Fruit fly (Drosophila melanogaster) whole organism, embryonic: ENCODE measurements around the gene RapGAP1.

ENCODE experiments used
- ATbp ChIP-seq: fragments of 200-800 bp; sonication (Bioruptor generic); optimal IDR thresholded peaks from 2 replicates; lab custom pipeline; 2017; ENCODE audit warnings: missing biosample characterization, mild to moderate bottlenecking, missing genetic modification characterization, missing genetic modification reagents
- Awh ChIP-seq: fragments of 200-800 bp; sonication (Bioruptor generic); IDR thresholded peaks from 2 replicates; pipeline ENCODE4, ENCODE4 v1.3.6; 2022; ENCODE audit warnings: missing biosample characterization, missing genetic modification characterization
- Blimp-1 ChIP-seq: fragments of 200-800 bp; sonication (Bioruptor generic); optimal IDR thresholded peaks from 3 replicates; lab custom pipeline; 2018; ENCODE audit warnings: missing biosample characterization, missing genetic modification characterization, mild to moderate bottlenecking, moderate library complexity, missing genetic modification reagents
- CG10274 ChIP-seq: fragments of 200-800 bp; sonication (Bioruptor generic); optimal IDR thresholded peaks from 3 replicates; lab custom pipeline; 2017; ENCODE audit warnings: missing biosample characterization, mild to moderate bottlenecking, missing genetic modification characterization
- CG11504 ChIP-seq: fragments of 200-800 bp; sonication (Bioruptor generic); optimal IDR thresholded peaks from 3 replicates; lab custom pipeline; 2019; ENCODE audit warnings: missing biosample characterization, mild to moderate bottlenecking, missing genetic modification characterization, moderate library complexity
- CG12219 ChIP-seq: fragments of 200-800 bp; sonication (Bioruptor generic); optimal IDR thresholded peaks from 3 replicates; lab custom pipeline; 2018; ENCODE audit warnings: missing biosample characterization, mild to moderate bottlenecking, missing genetic modification characterization
- CG12769 ChIP-seq: fragments of 200-800 bp; sonication (Bioruptor generic); optimal IDR thresholded peaks from 2 replicates; lab custom pipeline; 2019; ENCODE audit warnings: missing biosample characterization, mild to moderate bottlenecking, missing genetic modification characterization, moderate library complexity
- CG13624 ChIP-seq: fragments of 200-800 bp; sonication (Bioruptor generic); optimal IDR thresholded peaks from 2 replicates; lab custom pipeline; 2016; ENCODE audit warnings: missing biosample characterization, missing genetic modification characterization
- CG13894 ChIP-seq: fragments of 200-800 bp; sonication (Bioruptor generic); optimal IDR thresholded peaks from 3 replicates; lab custom pipeline; 2018; ENCODE audit warnings: missing biosample characterization, mild to moderate bottlenecking, missing genetic modification characterization, moderate library complexity
- CG15696 ChIP-seq: fragments of 200-800 bp; sonication (Bioruptor generic); optimal IDR thresholded peaks from 2 replicates; lab custom pipeline; 2019; ENCODE audit warnings: missing biosample characterization, mild to moderate bottlenecking, missing genetic modification characterization, moderate library complexity
- CG1602 ChIP-seq: fragments of 200-800 bp; sonication (Bioruptor generic); optimal IDR thresholded peaks from 3 replicates; lab custom pipeline; 2016; ENCODE audit warnings: missing biosample characterization, missing genetic modification characterization
- CG1603 ChIP-seq: fragments of 200-800 bp; sonication (Bioruptor generic); optimal IDR thresholded peaks from 2 replicates; lab custom pipeline; 2019; ENCODE audit warnings: missing biosample characterization, mild to moderate bottlenecking, missing genetic modification characterization, moderate library complexity
- CG2120 ChIP-seq: fragments of 200-800 bp; sonication (Bioruptor generic); optimal IDR thresholded peaks from 3 replicates; lab custom pipeline; 2016; ENCODE audit warnings: missing biosample characterization, missing genetic modification characterization
- CG31441 ChIP-seq: fragments of 200-800 bp; sonication (Bioruptor generic); IDR thresholded peaks from 2 replicates; pipeline ENCODE4 v1.3.6; 2022; ENCODE audit warnings: missing biosample characterization, missing genetic modification characterization
- CG32767 ChIP-seq: fragments of 200-800 bp; sonication (Bioruptor generic); IDR thresholded peaks from 2 replicates; pipeline ENCODE4 v1.3.6; 2022; ENCODE audit warnings: missing biosample characterization, missing genetic modification characterization
- CG32772 ChIP-seq: fragments of 200-800 bp; sonication (Bioruptor generic); IDR thresholded peaks from 2 replicates; pipeline ENCODE4 v1.3.6; 2022; ENCODE audit warnings: missing biosample characterization, missing genetic modification characterization
- CG3281 ChIP-seq: fragments of 200-800 bp; sonication (Bioruptor generic); optimal IDR thresholded peaks from 3 replicates; lab custom pipeline; 2017; ENCODE audit warnings: missing biosample characterization, mild to moderate bottlenecking, missing genetic modification characterization
- CG3847 ChIP-seq: fragments of 200-800 bp; sonication (Bioruptor generic); IDR thresholded peaks from 2 replicates; pipeline ENCODE4 v1.3.6; 2022; ENCODE audit warnings: missing biosample characterization, missing genetic modification characterization
- CG4617 ChIP-seq: fragments of 200-800 bp; sonication (Bioruptor generic); optimal IDR thresholded peaks from 3 replicates; lab custom pipeline; 2016; ENCODE audit warnings: missing biosample characterization, missing genetic modification characterization, borderline replicate concordance
- CG4730 ChIP-seq: fragments of 200-800 bp; sonication (Bioruptor generic); IDR thresholded peaks from 2 replicates; pipeline ENCODE4 v1.3.6; 2022; ENCODE audit warnings: missing biosample characterization, missing genetic modification characterization
- CG6765 ChIP-seq: fragments of 200-800 bp; sonication (Bioruptor generic); optimal IDR thresholded peaks from 3 replicates; lab custom pipeline; 2017; ENCODE audit warnings: missing biosample characterization, mild to moderate bottlenecking, missing genetic modification characterization
- CG6854 ChIP-seq: fragments of 200-800 bp; sonication (Bioruptor generic); optimal IDR thresholded peaks from 3 replicates; lab custom pipeline; 2017; ENCODE audit warnings: missing biosample characterization, mild to moderate bottlenecking, missing genetic modification characterization
- CG7372 ChIP-seq: fragments of 200-800 bp; sonication (Bioruptor generic); IDR thresholded peaks from 2 replicates; pipeline ENCODE4 v1.3.6; 2022; ENCODE audit warnings: missing biosample characterization, missing genetic modification characterization
- CG7786 ChIP-seq: fragments of 200-800 bp; sonication (Bioruptor generic); optimal IDR thresholded peaks from 2 replicates; lab custom pipeline; 2016; ENCODE audit warnings: missing biosample characterization, missing genetic modification characterization
- D19B ChIP-seq: fragments of 200-800 bp; sonication (Bioruptor generic); optimal IDR thresholded peaks from 2 replicates; lab custom pipeline; 2017; ENCODE audit warnings: missing biosample characterization, mild to moderate bottlenecking, missing genetic modification characterization
- E2f1 ChIP-seq: fragments of 200-800 bp; sonication (Bioruptor generic); IDR thresholded peaks from 2 replicates; pipeline ENCODE4 v1.3.6; 2022; ENCODE audit warnings: missing biosample characterization, missing genetic modification characterization
- Elba2 ChIP-seq: fragments of 200-800 bp; sonication (Bioruptor generic); optimal IDR thresholded peaks from 3 replicates; lab custom pipeline; 2016; ENCODE audit warnings: missing biosample characterization, missing genetic modification characterization
- Ets97D ChIP-seq: fragments of 200-800 bp; sonication (Bioruptor generic); optimal IDR thresholded peaks from 3 replicates; lab custom pipeline; 2016; ENCODE audit warnings: missing biosample characterization, missing genetic modification characterization
- HHEX ChIP-seq: fragments of 200-800 bp; sonication (Bioruptor generic); optimal IDR thresholded peaks from 3 replicates; lab custom pipeline; 2017; ENCODE audit warnings: missing biosample characterization, mild to moderate bottlenecking, missing genetic modification characterization, missing genetic modification reagents
- Hr3 ChIP-seq: fragments of 200-800 bp; sonication (Bioruptor generic); optimal IDR thresholded peaks from 3 replicates; lab custom pipeline; 2016; ENCODE audit warnings: missing biosample characterization, missing genetic modification characterization
- Kr ChIP-seq: fragments of 200-800 bp; sonication (Bioruptor generic); optimal IDR thresholded peaks from 2 replicates; lab custom pipeline; 2017; ENCODE audit warnings: missing biosample characterization, mild to moderate bottlenecking, missing genetic modification characterization
- Mad ChIP-seq: fragments of 200-800 bp; sonication (Bioruptor generic); optimal IDR thresholded peaks from 2 replicates; lab custom pipeline; 2016; ENCODE audit warnings: missing biosample characterization, missing genetic modification characterization
- Myb ChIP-seq: fragments of 200-800 bp; sonication (Bioruptor generic); optimal IDR thresholded peaks from 2 replicates; lab custom pipeline; 2016; ENCODE audit warnings: missing biosample characterization, missing genetic modification characterization
- Oli ChIP-seq: fragments of 200-800 bp; sonication (Bioruptor generic); optimal IDR thresholded peaks from 2 replicates; lab custom pipeline; 2018; ENCODE audit warnings: missing biosample characterization, mild to moderate bottlenecking, missing genetic modification characterization, moderate library complexity
- Side ChIP-seq: fragments of 200-800 bp; sonication (Bioruptor generic); optimal IDR thresholded peaks from 2 replicates; lab custom pipeline; 2016; ENCODE audit warnings: missing biosample characterization, missing genetic modification characterization
- TFAM ChIP-seq: fragments of 200-800 bp; sonication (Bioruptor generic); optimal IDR thresholded peaks from 2 replicates; lab custom pipeline; 2017; ENCODE audit warnings: missing biosample characterization, missing genetic modification characterization, inconsistent platforms
- Tbp ChIP-seq: fragments of >200 bp; optimal IDR thresholded peaks from 2 replicates; lab custom pipeline; 2018; ENCODE audit warnings: missing biosample characterization, missing genetic modification characterization
- ash1 ChIP-seq: fragments of 200-800 bp; sonication (Bioruptor generic); optimal IDR thresholded peaks from 2 replicates; lab custom pipeline; 2018; ENCODE audit warnings: missing biosample characterization, mild to moderate bottlenecking, missing genetic modification characterization
- cas ChIP-seq: fragments of 200-800 bp; sonication (Bioruptor generic); IDR thresholded peaks from 2 replicates; pipeline ENCODE4 v1.3.6; 2022; ENCODE audit warnings: missing biosample characterization, missing genetic modification characterization
- cg ChIP-seq: fragments of 200-800 bp; sonication (Bioruptor generic); optimal IDR thresholded peaks from 3 replicates; lab custom pipeline; 2019; ENCODE audit warnings: missing biosample characterization, mild to moderate bottlenecking, missing genetic modification characterization, moderate library complexity
- crol ChIP-seq: fragments of 200-800 bp; sonication (Bioruptor generic); IDR thresholded peaks from 2 replicates; pipeline ENCODE4 v1.3.6; 2022; ENCODE audit warnings: missing biosample characterization, missing genetic modification characterization
- dmrt99B ChIP-seq: fragments of 200-800 bp; sonication (Bioruptor generic); optimal IDR thresholded peaks from 2 replicates; lab custom pipeline; 2018; ENCODE audit warnings: missing biosample characterization, mild to moderate bottlenecking, missing genetic modification characterization, moderate library complexity
- fd96Cb ChIP-seq: fragments of 200-800 bp; sonication (Bioruptor generic); optimal IDR thresholded peaks from 2 replicates; lab custom pipeline; 2018; ENCODE audit warnings: missing biosample characterization, mild to moderate bottlenecking, missing genetic modification characterization, moderate library complexity
- gcm ChIP-seq: fragments of 200-800 bp; sonication (Bioruptor generic); optimal IDR thresholded peaks from 2 replicates; lab custom pipeline; 2019; ENCODE audit warnings: missing biosample characterization, mild to moderate bottlenecking, missing genetic modification characterization, moderate library complexity
- gfzf ChIP-seq: fragments of 200-800 bp; sonication (Bioruptor generic); optimal IDR thresholded peaks from 2 replicates; lab custom pipeline; 2016; ENCODE audit warnings: missing biosample characterization, mild to moderate bottlenecking, missing genetic modification characterization, moderate library complexity
- gt ChIP-seq: fragments of 200-800 bp; sonication (Bioruptor generic); IDR thresholded peaks from 2 replicates; pipeline ENCODE4 v1.3.6; 2022; ENCODE audit warnings: missing biosample characterization, missing genetic modification characterization
- lola ChIP-seq, 3 experiments: fragments of >200 bp in 2 of 3; fragments of 200-800 bp in 1 of 3; sonication (Bioruptor generic) in 1 of 3; optimal IDR thresholded peaks; 2 replicates each; lab custom pipeline; 2017 to 2019; ENCODE audit warnings: missing biosample characterization in 3 of 3, missing genetic modification characterization in 3 of 3, mild to moderate bottlenecking in 1 of 3, moderate library complexity in 1 of 3
- row ChIP-seq: fragments of 200-800 bp; sonication (Bioruptor generic); IDR thresholded peaks from 3 replicates; pipeline ENCODE4 v1.3.6; 2022; ENCODE audit warnings: missing biosample characterization, missing genetic modification characterization
- slbo ChIP-seq: fragments of 200-800 bp; sonication (Bioruptor generic); IDR thresholded peaks from 2 replicates; pipeline ENCODE4 v1.3.6; 2022; ENCODE audit warnings: missing biosample characterization, missing genetic modification characterization
- trem ChIP-seq: fragments of 200-800 bp; optimal IDR thresholded peaks from 3 replicates; lab custom pipeline; 2019; ENCODE audit warnings: missing biosample characterization, mild to moderate bottlenecking, missing genetic modification characterization, moderate library complexity
- ttk ChIP-seq: fragments of 200-800 bp; sonication (Bioruptor generic); IDR thresholded peaks from 2 replicates; pipeline ENCODE4 v2.1.2; 2022; ENCODE audit warnings: missing biosample characterization, missing genetic modification characterization
- tx ChIP-seq: fragments of 200-800 bp; sonication (Bioruptor generic); optimal IDR thresholded peaks from 2 replicates; lab custom pipeline; 2016; ENCODE audit warnings: missing biosample characterization, missing genetic modification characterization

The RapGAP1 gene

dm6 chr2L:7522737-7523136, 56.0 kb downstream of the RapGAP1 start (continued):
- TF ChIP-seq CG32772 (no peak), Awh (GFP tag; lab: Robert Waterston, UW) (no peak), CG12219 (GFP tag; lab: Kevin White, UChicago) (no peak), Mad (no peak), Myb (GFP tag; lab: Kevin White, UChicago) (no peak), gt (no peak), CG1603 (peak; percentile 23), CG12769 (tag; lab: Kevin White, UChicago) (no peak), Ets97D (GFP tag; lab: Kevin White, UChicago) (no peak), D19B (GFP tag; lab: Kevin White, UChicago) (peak; percentile 13), tx (GFP tag; lab: Kevin White, UChicago) (no peak), CG6765 (no peak), ash1 (GFP tag; lab: Kevin White, UChicago) (no peak), lola (GFP tag; optimal IDR thresholded peaks at IDR 0.05; lab: Kevin White, UChicago) (no peak), Side (GFP tag; lab: Kevin White, UChicago) (no peak), Elba2 (no peak), row (GFP tag; lab: Robert Waterston, UW) (peak; percentile 34), crol (GFP tag; lab: Robert Waterston, UW) (no peak), Tbp (GFP tag; lab: Kevin White, UChicago) (no peak), slbo (GFP tag; lab: Robert Waterston, UW) (no peak), CG7786 (GFP tag; lab: Kevin White, UChicago) (no peak), trem (tag; lab: Kevin White, UChicago) (no peak), HHEX (GFP tag; lab: Kevin White, UChicago) (no peak), CG2120 (GFP tag; lab: Kevin White, UChicago) (no peak), Oli (tag; lab: Kevin White, UChicago) (peak; percentile 26), ttk (GFP tag; lab: Robert Waterston, UW) (no peak), gfzf (no peak), CG11504 (tag; lab: Kevin White, UChicago) (peak; percentile 3), CG13624 (GFP tag; lab: Kevin White, UChicago) (no peak), CG1602 (GFP tag; lab: Kevin White, UChicago) (no peak), CG3281 (GFP tag; lab: Kevin White, UChicago) (no peak), ATbp (GFP tag; lab: Kevin White, UChicago) (no peak), cas (GFP tag; lab: Robert Waterston, UW) (no peak), cg (GFP tag; lab: Kevin White, UChicago) (no peak), Kr (GFP tag; lab: Kevin White, UChicago) (no peak), Hr3 (GFP tag; lab: Kevin White, UChicago) (no peak), CG6854 (GFP tag; lab: Kevin White, UChicago) (no peak), CG13894 (no peak), CG7372 (peak; percentile 76), CG4617 (GFP tag; lab: Kevin White, UChicago) (no peak), E2f1 (no peak), Blimp-1 (GFP tag; lab: Kevin White, UChicago) (peak; percentile 1), CG3847 (no peak), CG10274 (no peak), CG15696 (no peak), gcm (GFP tag; lab: Kevin White, UChicago) (no peak), CG4730 (no peak), TFAM (no peak), CG32767 (GFP tag; lab: Robert Waterston, UW) (no peak), dmrt99B (tag; lab: Kevin White, UChicago) (peak; percentile 6), CG31441 (GFP tag; lab: Robert Waterston, UW) (0 out of 2 replicates have a peak, but pooled peaks have one; percentile 13), fd96Cb (tag; lab: Kevin White, UChicago) (peak; percentile 24)
